Fruit fly (Drosophila melanogaster) whole organism, pupa: ENCODE data around the gene Dph4.

Experiments used
- CG4496 ChIP-seq: fragments of 200-800 bp; sonication (Bioruptor generic); IDR thresholded peaks from 3 replicates; pipeline ENCODE4 v1.3.6; 2022; ENCODE audit warnings: missing biosample characterization, missing genetic modification characterization
- EcR ChIP-seq: fragments of 200-800 bp; sonication (Bioruptor generic); optimal IDR thresholded peaks from 3 replicates; lab custom pipeline; 2019; ENCODE audit warnings: missing biosample characterization, missing genetic modification characterization, mild to moderate bottlenecking, moderate library complexity, missing genetic modification reagents
- Snoo ChIP-seq: fragments of 200-800 bp; sonication (Bioruptor generic); optimal IDR thresholded peaks from 3 replicates; lab custom pipeline; 2017; ENCODE audit warnings: missing biosample characterization, mild to moderate bottlenecking, missing genetic modification characterization, inconsistent platforms

- TF ChIP-seq Snoo: no peak
- no peak for TF ChIP-seq CG4496 (GFP tag; lab: Robert Waterston, UW)
- no peak for TF ChIP-seq EcR (GFP tag; lab: Kevin White, UChicago)
These were observed 15.5 kb downstream of the Dph4 start for dm6 chr3R:5608422-5608821.
